Worm (Caenorhabditis elegans): ENCODE measurements around the gene K04H4.5.
A peak's percentile ranks its signal among the peaks of the same experiment; 100 is the strongest.

DNA sequence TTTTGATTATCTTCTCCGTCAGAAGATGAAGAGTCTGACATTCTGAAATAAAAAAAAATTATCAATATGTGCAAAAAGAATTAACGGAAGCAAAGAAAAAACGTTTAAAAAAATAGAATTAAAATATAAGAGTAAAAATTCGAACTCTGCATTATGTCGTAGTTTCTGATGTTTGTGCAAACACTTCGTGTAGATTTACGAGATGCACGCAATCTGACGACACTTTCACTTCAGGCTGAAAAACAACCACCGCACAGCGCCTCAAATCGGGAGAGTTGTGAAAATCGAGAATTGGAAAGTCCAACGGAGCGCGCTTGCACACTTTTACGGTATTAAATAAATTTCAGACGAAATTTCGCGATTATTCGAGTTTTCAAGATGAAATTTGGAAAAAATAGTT is 47.4 kb downstream of the K04H4.5 start, which contains the start of gene T26G10.1:
- TF ChIP-seq W03F9.2 (tag; optimal IDR thresholded peaks at IDR 0.05) (peak; percentile 44), dao-5 (tag; optimal IDR thresholded peaks at IDR 0.05) (no peak)
